Fruit fly (Drosophila melanogaster) whole organism, embryonic: ENCODE measurements around the gene CG4133.
A peak's percentile ranks its signal among the peaks of the same experiment; 100 is the strongest.

Experiments used
- ATbp ChIP-seq: fragments of 200-800 bp; sonication (Bioruptor generic); optimal IDR thresholded peaks from 2 replicates; lab custom pipeline; 2017; ENCODE audit warnings: missing biosample characterization, mild to moderate bottlenecking, missing genetic modification characterization, missing genetic modification reagents
- Ada2b ChIP-seq: fragments of 200-800 bp; sonication (Bioruptor generic); IDR thresholded peaks from 2 replicates; pipeline ENCODE4 v1.3.6; 2022; ENCODE audit warnings: missing biosample characterization, missing genetic modification characterization
- CG10147 ChIP-seq: fragments of 200-800 bp; sonication (Bioruptor generic); optimal IDR thresholded peaks from 2 replicates; lab custom pipeline; 2019; ENCODE audit warnings: missing biosample characterization, mild to moderate bottlenecking, missing genetic modification characterization, moderate library complexity
- CG10209 ChIP-seq: fragments of 200-800 bp; sonication (Bioruptor generic); optimal IDR thresholded peaks from 3 replicates; lab custom pipeline; 2017; ENCODE audit warnings: missing biosample characterization, mild to moderate bottlenecking, missing genetic modification characterization, missing genetic modification reagents
- CG10274 ChIP-seq: fragments of 200-800 bp; sonication (Bioruptor generic); optimal IDR thresholded peaks from 3 replicates; lab custom pipeline; 2017; ENCODE audit warnings: missing biosample characterization, mild to moderate bottlenecking, missing genetic modification characterization
- CG11093 ChIP-seq: fragments of 200-800 bp; sonication (Bioruptor generic); IDR thresholded peaks from 3 replicates; pipeline ENCODE4 v1.3.6; 2022; ENCODE audit warnings: missing biosample characterization, missing genetic modification characterization
- CG12155 ChIP-seq: fragments of 200-800 bp; sonication (Bioruptor generic); optimal IDR thresholded peaks from 3 replicates; lab custom pipeline; 2016; ENCODE audit warnings: missing biosample characterization, missing genetic modification characterization
- CG12219 ChIP-seq: fragments of 200-800 bp; sonication (Bioruptor generic); optimal IDR thresholded peaks from 3 replicates; lab custom pipeline; 2018; ENCODE audit warnings: missing biosample characterization, mild to moderate bottlenecking, missing genetic modification characterization
- CG12769 ChIP-seq: fragments of 200-800 bp; sonication (Bioruptor generic); optimal IDR thresholded peaks from 2 replicates; lab custom pipeline; 2019; ENCODE audit warnings: missing biosample characterization, mild to moderate bottlenecking, missing genetic modification characterization, moderate library complexity
- CG17568 ChIP-seq: fragments of 200-800 bp; sonication (Bioruptor generic); optimal IDR thresholded peaks from 2 replicates; lab custom pipeline; 2018; ENCODE audit warnings: missing biosample characterization, mild to moderate bottlenecking, missing genetic modification characterization, moderate library complexity
- CG18011 ChIP-seq: fragments of 200-800 bp; sonication (Bioruptor generic); optimal IDR thresholded peaks from 2 replicates; lab custom pipeline; 2017; ENCODE audit warnings: missing biosample characterization, missing genetic modification characterization, mild to moderate bottlenecking, moderate library complexity, missing genotype
- CG18262 ChIP-seq: fragments of 200-800 bp; optimal IDR thresholded peaks from 3 replicates; lab custom pipeline; 2019; ENCODE audit warnings: missing biosample characterization, mild to moderate bottlenecking, missing genetic modification characterization, moderate library complexity
- CG18476 ChIP-seq: fragments of 200-800 bp; sonication (Bioruptor generic); optimal IDR thresholded peaks from 2 replicates; lab custom pipeline; 2016; ENCODE audit warnings: missing biosample characterization, mild to moderate bottlenecking, missing genetic modification characterization
- CG2116 ChIP-seq: fragments of 200-800 bp; sonication (Bioruptor generic); optimal IDR thresholded peaks from 3 replicates; lab custom pipeline; 2018; ENCODE audit warnings: missing biosample characterization, mild to moderate bottlenecking, missing genetic modification characterization
- CG2712 ChIP-seq: fragments of 200-800 bp; optimal IDR thresholded peaks from 3 replicates; lab custom pipeline; 2019; ENCODE audit warnings: missing biosample characterization, mild to moderate bottlenecking, missing genetic modification characterization, moderate library complexity
- CG2889 ChIP-seq: fragments of 200-800 bp; sonication (Bioruptor generic); IDR thresholded peaks from 3 replicates; pipeline ENCODE4 v1.3.6; 2022; ENCODE audit warnings: missing biosample characterization, missing genetic modification characterization
- CG31365 ChIP-seq: fragments of 200-800 bp; sonication (Bioruptor generic); optimal IDR thresholded peaks from 2 replicates; lab custom pipeline; 2018; ENCODE audit warnings: missing biosample characterization, mild to moderate bottlenecking, missing genetic modification characterization
- CG32767 ChIP-seq: fragments of 200-800 bp; sonication (Bioruptor generic); IDR thresholded peaks from 2 replicates; pipeline ENCODE4 v1.3.6; 2022; ENCODE audit warnings: missing biosample characterization, missing genetic modification characterization
- CG3407 ChIP-seq: fragments of 200-800 bp; sonication (Bioruptor generic); optimal IDR thresholded peaks from 2 replicates; lab custom pipeline; 2018; ENCODE audit warnings: missing biosample characterization, mild to moderate bottlenecking, missing genetic modification characterization
- CG3847 ChIP-seq: fragments of 200-800 bp; sonication (Bioruptor generic); IDR thresholded peaks from 2 replicates; pipeline ENCODE4 v1.3.6; 2022; ENCODE audit warnings: missing biosample characterization, missing genetic modification characterization
- CG4282 ChIP-seq: fragments of 200-800 bp; sonication (Bioruptor generic); optimal IDR thresholded peaks from 2 replicates; lab custom pipeline; 2016; ENCODE audit warnings: missing biosample characterization, missing genetic modification characterization
- CG4730 ChIP-seq: fragments of 200-800 bp; sonication (Bioruptor generic); IDR thresholded peaks from 2 replicates; pipeline ENCODE4 v1.3.6; 2022; ENCODE audit warnings: missing biosample characterization, missing genetic modification characterization
- CG7745 ChIP-seq: fragments of 200-800 bp; sonication (Bioruptor generic); optimal IDR thresholded peaks from 2 replicates; lab custom pipeline; 2018; ENCODE audit warnings: missing biosample characterization, mild to moderate bottlenecking, missing genetic modification characterization, moderate library complexity
- CG8290 ChIP-seq, 3 experiments: fragments of 200-800 bp; sonication (Bioruptor generic); optimal IDR thresholded peaks; 2 replicates each; lab custom pipeline; 2016 to 2019; ENCODE audit warnings: missing biosample characterization in 3 of 3, missing genetic modification characterization in 3 of 3, mild to moderate bottlenecking in 2 of 3, moderate library complexity in 1 of 3
- CG9797 ChIP-seq: fragments of 200-800 bp; sonication (Bioruptor generic); optimal IDR thresholded peaks from 3 replicates; lab custom pipeline; 2018; ENCODE audit warnings: missing biosample characterization, mild to moderate bottlenecking, missing genetic modification characterization
- CrebB ChIP-seq: fragments of 200-800 bp; sonication (Bioruptor generic); optimal IDR thresholded peaks from 3 replicates; lab custom pipeline; 2018; ENCODE audit warnings: missing biosample characterization, mild to moderate bottlenecking, missing genetic modification characterization
- Dp ChIP-seq: fragments of 200-800 bp; sonication (Bioruptor generic); optimal IDR thresholded peaks from 2 replicates; lab custom pipeline; 2018; ENCODE audit warnings: missing biosample characterization, mild to moderate bottlenecking, missing genetic modification characterization, moderate library complexity
- Ets65A ChIP-seq: fragments of 200-800 bp; sonication (Bioruptor generic); peaks from one replicate; lab custom pipeline; 2016; ENCODE audit warnings: missing biosample characterization, missing genetic modification characterization
- Hand ChIP-seq: fragments of 200-800 bp; sonication (Bioruptor generic); optimal IDR thresholded peaks from 2 replicates; lab custom pipeline; 2017; ENCODE audit warnings: mild to moderate bottlenecking, missing biosample characterization, missing genetic modification reagents, missing genetic modification characterization
- Med ChIP-seq: fragments of 200-800 bp; sonication (Bioruptor generic); peaks from one replicate; lab custom pipeline; 2016; ENCODE audit warnings: missing biosample characterization, missing genetic modification characterization, mild to moderate bottlenecking, inconsistent platforms, moderate library complexity
- Meics ChIP-seq: fragments of 200-800 bp; sonication (Bioruptor generic); optimal IDR thresholded peaks from 2 replicates; lab custom pipeline; 2017; ENCODE audit warnings: missing biosample characterization, mild to moderate bottlenecking, missing genetic modification characterization
- Myb ChIP-seq: fragments of 200-800 bp; sonication (Bioruptor generic); optimal IDR thresholded peaks from 2 replicates; lab custom pipeline; 2016; ENCODE audit warnings: missing biosample characterization, missing genetic modification characterization
- PHDP ChIP-seq: fragments of 200-800 bp; sonication (Bioruptor generic); optimal IDR thresholded peaks from 3 replicates; lab custom pipeline; 2018; ENCODE audit warnings: missing biosample characterization, mild to moderate bottlenecking, missing genetic modification characterization, moderate library complexity
- Side ChIP-seq: fragments of 200-800 bp; sonication (Bioruptor generic); optimal IDR thresholded peaks from 2 replicates; lab custom pipeline; 2016; ENCODE audit warnings: missing biosample characterization, missing genetic modification characterization
- Spps ChIP-seq: fragments of 200-800 bp; sonication (Bioruptor generic); optimal IDR thresholded peaks from 2 replicates; lab custom pipeline; 2018; ENCODE audit warnings: missing biosample characterization, mild to moderate bottlenecking, missing genetic modification characterization
- bcd ChIP-seq: fragments of 200-800 bp; sonication (Bioruptor generic); optimal IDR thresholded peaks from 2 replicates; lab custom pipeline; 2017; ENCODE audit warnings: missing biosample characterization, mild to moderate bottlenecking, missing genetic modification characterization
- bigmax ChIP-seq: fragments of 200-800 bp; sonication (Bioruptor generic); optimal IDR thresholded peaks from 2 replicates; lab custom pipeline; 2018; ENCODE audit warnings: missing biosample characterization, mild to moderate bottlenecking, missing genetic modification characterization
- crp ChIP-seq, 2 experiments: fragments of 200-800 bp; sonication (Bioruptor generic); optimal IDR thresholded peaks; 2 replicates in 1 of 2; 3 replicates in 1 of 2; lab custom pipeline; 2017; ENCODE audit warnings: missing biosample characterization in 2 of 2, missing genetic modification characterization in 2 of 2, mild to moderate bottlenecking in 1 of 2, moderate library complexity in 1 of 2
- danr ChIP-seq: fragments of 200-800 bp; sonication (Bioruptor generic); IDR thresholded peaks from 2 replicates; pipeline ENCODE4 v1.3.6; 2022; ENCODE audit warnings: missing biosample characterization, missing genetic modification characterization
- dimm ChIP-seq: fragments of 200-800 bp; sonication (Bioruptor generic); IDR thresholded peaks from 2 replicates; pipeline ENCODE4 v1.3.6; 2022; ENCODE audit warnings: missing biosample characterization, missing genetic modification characterization
- dmrt99B ChIP-seq: fragments of 200-800 bp; sonication (Bioruptor generic); optimal IDR thresholded peaks from 2 replicates; lab custom pipeline; 2018; ENCODE audit warnings: missing biosample characterization, mild to moderate bottlenecking, missing genetic modification characterization, moderate library complexity
- fd102C ChIP-seq: fragments of 200-800 bp; sonication (Bioruptor generic); optimal IDR thresholded peaks from 2 replicates; lab custom pipeline; 2018; ENCODE audit warnings: missing biosample characterization, mild to moderate bottlenecking, missing genetic modification characterization, moderate library complexity
- grn ChIP-seq: fragments of 200-800 bp; sonication (Bioruptor generic); optimal IDR thresholded peaks from 3 replicates; lab custom pipeline; 2017; ENCODE audit warnings: missing biosample characterization, missing genetic modification characterization
- insv ChIP-seq, 2 experiments: fragments of 200-800 bp; sonication (Bioruptor generic); optimal IDR thresholded peaks; 3 replicates each; lab custom pipeline; 2016 to 2018; ENCODE audit warnings: missing biosample characterization in 2 of 2, missing genetic modification characterization in 2 of 2
- jumu ChIP-seq: fragments of 200-800 bp; sonication (Bioruptor generic); optimal IDR thresholded peaks from 3 replicates; lab custom pipeline; 2016; ENCODE audit warnings: missing biosample characterization, missing genetic modification characterization
- odd ChIP-seq: fragments of 200-800 bp; sonication (Bioruptor generic); optimal IDR thresholded peaks from 2 replicates; lab custom pipeline; 2017; ENCODE audit warnings: missing biosample characterization, mild to moderate bottlenecking, missing genetic modification characterization
- otp ChIP-seq: fragments of 200-800 bp; sonication (Bioruptor generic); IDR thresholded peaks from 3 replicates; pipeline ENCODE4, ENCODE4 v1.3.6; 2022; ENCODE audit warnings: missing biosample characterization, missing genetic modification characterization
- slp2 ChIP-seq: fragments of 200-800 bp; sonication (Bioruptor generic); optimal IDR thresholded peaks from 2 replicates; lab custom pipeline; 2016; ENCODE audit warnings: missing biosample characterization, missing genetic modification characterization
- tll ChIP-seq, 2 experiments: fragments of 200-800 bp in 1 of 2; fragments of >200 bp in 1 of 2; sonication (Bioruptor generic) in 1 of 2; optimal IDR thresholded peaks; 2 replicates each; lab custom pipeline; 2017 to 2019; ENCODE audit warnings: missing biosample characterization in 2 of 2, missing genetic modification characterization in 2 of 2, mild to moderate bottlenecking in 1 of 2, moderate library complexity in 1 of 2
- unc-4 ChIP-seq: fragments of 200-800 bp; sonication (Bioruptor generic); IDR thresholded peaks from 2 replicates; pipeline ENCODE4 v1.3.6; 2022; ENCODE audit warnings: missing biosample characterization, missing genetic modification characterization; ENCODE audit not compliant: partially characterized antibody

CG4133 gene

dm6 chr2L:425491-425890 lies 29.8 kb upstream of the CG4133 start (continued):
- peak; percentile 6 for TF ChIP-seq CG31365 (tag; lab: Kevin White, UChicago)
- TF ChIP-seq CG12155 (GFP tag; lab: Kevin White, UChicago), result no peak
- TF ChIP-seq Ada2b (GFP tag; lab: Robert Waterston, UW), result no peak
- TF ChIP-seq CG12219 (GFP tag; lab: Kevin White, UChicago), result no peak
- TF ChIP-seq CG10274, result peak; percentile 9
- peak; percentile 5 for TF ChIP-seq CG10147 (GFP tag; lab: Kevin White, UChicago)
- peak; percentile 0 for TF ChIP-seq CrebB (tag; lab: Kevin White, UChicago)
- TF ChIP-seq bcd (GFP tag; lab: Kevin White, UChicago), result no peak
- no peak for TF ChIP-seq crp (GFP tag; optimal IDR thresholded peaks at IDR 0.05; lab: Kevin White, UChicago)
- TF ChIP-seq CG12769 (tag; lab: Kevin White, UChicago), result peak; percentile 68
- no peak for TF ChIP-seq tll (GFP tag; optimal IDR thresholded peaks at IDR 0.05; lab: Kevin White, UChicago)
- TF ChIP-seq dmrt99B (tag; lab: Kevin White, UChicago), result no peak
- no peak for TF ChIP-seq unc-4 (GFP tag; lab: Robert Waterston, UW)
- peak; percentile 19 for TF ChIP-seq Meics (GFP tag; lab: Kevin White, UChicago)
- no peak for TF ChIP-seq CG3407 (GFP tag; lab: Kevin White, UChicago)
- no peak for TF ChIP-seq CG2116 (GFP tag; lab: Kevin White, UChicago)
- TF ChIP-seq grn (GFP tag; lab: Kevin White, UChicago), result no peak
- TF ChIP-seq fd102C, result no peak
- peak; percentile 31 for TF ChIP-seq CG17568 (GFP tag; lab: Kevin White, UChicago)
- TF ChIP-seq CG2889, result no peak
- no peak for TF ChIP-seq CG18262 (tag; lab: Kevin White, UChicago)
- TF ChIP-seq Side, result no peak
- no peak for TF ChIP-seq Hand (GFP tag; lab: Kevin White, UChicago)
- no peak for TF ChIP-seq CG8290 (GFP tag; optimal IDR thresholded peaks at IDR 0.05; lab: Kevin White, UChicago)
- TF ChIP-seq CG8290 (tag; optimal IDR thresholded peaks at IDR 0.05; lab: Kevin White, UChicago), result peak in 1 of 2 experiments; percentile 62
- no peak for TF ChIP-seq insv (GFP tag; optimal IDR thresholded peaks at IDR 0.05; lab: Kevin White, UChicago)
- no peak for TF ChIP-seq Ets65A
- TF ChIP-seq CG4282 (GFP tag; lab: Kevin White, UChicago), result no peak
- no peak for TF ChIP-seq CG11093
- TF ChIP-seq CG32767 (GFP tag; lab: Robert Waterston, UW), result no peak
- no peak for TF ChIP-seq danr (GFP tag; lab: Robert Waterston, UW)
- no peak for TF ChIP-seq jumu (GFP tag; lab: Kevin White, UChicago)
- no peak for TF ChIP-seq CG4730 (GFP tag; lab: Robert Waterston, UW)
- no peak for TF ChIP-seq otp (GFP tag; lab: Robert Waterston, UW)
- no peak for TF ChIP-seq bigmax (GFP tag; lab: Kevin White, UChicago)
- no peak for TF ChIP-seq dimm (GFP tag; lab: Robert Waterston, UW)
- TF ChIP-seq Med (GFP tag; lab: Kevin White, UChicago), result peak; percentile 76
- peak; percentile 60 for TF ChIP-seq ATbp (GFP tag; lab: Kevin White, UChicago)
- TF ChIP-seq CG18011, result no peak
- peak; percentile 8 for TF ChIP-seq odd (GFP tag; lab: Kevin White, UChicago)
- no peak for TF ChIP-seq Dp (GFP tag; lab: Kevin White, UChicago)
- peak; percentile 0 for TF ChIP-seq Myb (GFP tag; lab: Kevin White, UChicago)
- peak; percentile 46 for TF ChIP-seq PHDP
- TF ChIP-seq Spps (tag; lab: Kevin White, UChicago), result no peak
- no peak for TF ChIP-seq CG9797 (GFP tag; lab: Kevin White, UChicago)
- no peak for TF ChIP-seq CG3847 (GFP tag; lab: Robert Waterston, UW)
- no peak for TF ChIP-seq CG2712 (tag; lab: Kevin White, UChicago)
- peak; percentile 1 for TF ChIP-seq CG10209 (GFP tag; lab: Kevin White, UChicago)
- TF ChIP-seq CG7745 (tag; lab: Kevin White, UChicago), result no peak
- no peak for TF ChIP-seq CG18476 (GFP tag; lab: Kevin White, UChicago)
- no peak for TF ChIP-seq slp2 (GFP tag; lab: Kevin White, UChicago)
